Worm (Caenorhabditis elegans) whole organism, late embryonic: ENCODE data around the gene hrg-2.

Experiments used
- F13H6.1 ChIP-seq: sonication (generic microtip); optimal IDR thresholded peaks from 2 replicates; lab custom pipeline; 2016; ENCODE audit warnings: missing genetic modification characterization, missing compliant biosample characterization
- ama-1 ChIP-seq: fragments of 150-350 bp; optimal IDR thresholded peaks from 2 replicates; lab custom pipeline; 2014
- ceh-2 ChIP-seq: sonication (generic microtip); optimal IDR thresholded peaks from 2 replicates; lab custom pipeline; 2016; ENCODE audit warnings: missing genotype, missing genetic modification characterization, missing compliant biosample characterization
- dve-1 ChIP-seq: sonication (generic microtip); optimal IDR thresholded peaks from 2 replicates; lab custom pipeline; 2017; ENCODE audit warnings: antibody characterized with exemption, mild to moderate bottlenecking, missing genetic modification characterization, missing compliant biosample characterization
- ets-4 ChIP-seq: sonication (generic microtip); optimal IDR thresholded peaks from 2 replicates; lab custom pipeline; 2016; ENCODE audit warnings: missing genetic modification characterization, missing compliant biosample characterization
- hlh-15 ChIP-seq: sonication (generic microtip); optimal IDR thresholded peaks from 2 replicates; lab custom pipeline; 2016; ENCODE audit warnings: missing genetic modification characterization, missing compliant biosample characterization
- mec-3 ChIP-seq: sonication (generic microtip); optimal IDR thresholded peaks from 2 replicates; lab custom pipeline; 2016; ENCODE audit warnings: borderline replicate concordance, missing genetic modification characterization, missing compliant biosample characterization
- odd-2 ChIP-seq: sonication (generic microtip); optimal IDR thresholded peaks from 2 replicates; lab custom pipeline; 2017; ENCODE audit warnings: antibody characterized with exemption, mild to moderate bottlenecking, missing genetic modification characterization, missing compliant biosample characterization
- pag-3 ChIP-seq: sonication (generic microtip); optimal IDR thresholded peaks from 2 replicates; lab custom pipeline; 2016; ENCODE audit warnings: missing compliant biosample characterization, missing genetic modification characterization, borderline replicate concordance
- pha-4 ChIP-seq: fragments of 150-350 bp; optimal IDR thresholded peaks from 2 replicates; lab custom pipeline; 2018; ENCODE audit warnings: missing biosample characterization, missing genetic modification reagents, missing genetic modification characterization
- sox-4 ChIP-seq: sonication (generic microtip); optimal IDR thresholded peaks from 2 replicates; lab custom pipeline; 2017; ENCODE audit warnings: mild to moderate bottlenecking, missing genetic modification characterization, inconsistent platforms, missing compliant biosample characterization

DNA sequence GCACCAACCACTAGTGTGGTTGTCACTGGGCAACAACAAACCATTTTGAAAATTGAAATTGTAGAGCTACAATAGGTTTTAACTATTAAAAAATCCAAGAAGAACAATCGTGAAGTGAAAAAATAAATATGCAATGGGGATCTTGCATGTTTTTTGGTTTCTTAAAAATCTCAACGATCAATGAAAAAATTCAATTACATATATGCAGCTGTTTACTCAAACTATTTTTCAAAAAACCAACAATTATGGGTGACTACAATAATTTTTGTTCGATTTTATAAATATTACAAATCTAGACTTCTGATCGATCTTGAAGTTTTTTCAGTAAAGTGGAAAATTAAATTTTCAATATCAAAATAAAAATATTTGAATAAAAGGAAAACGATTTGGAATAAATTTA is 1.8 kb downstream of the hrg-2 start, which contains the start of gene cdr-4:
- TF ChIP-seq ceh-2 (tag; lab: Kevin White, UChicago): no peak
- TF ChIP-seq ets-4 (tag; lab: Kevin White, UChicago): no peak
- TF ChIP-seq odd-2 (tag; lab: Kevin White, UChicago): no peak
- no peak for TF ChIP-seq F13H6.1 (tag; lab: Kevin White, UChicago)
- no peak for TF ChIP-seq ama-1
- no peak for TF ChIP-seq dve-1 (tag; lab: Kevin White, UChicago)
- no peak for TF ChIP-seq hlh-15 (tag; lab: Kevin White, UChicago)
- no peak for TF ChIP-seq pha-4 (tag; lab: Kevin White, UChicago)
- no peak for TF ChIP-seq sox-4 (tag; lab: Kevin White, UChicago)
- no peak for TF ChIP-seq mec-3
- TF ChIP-seq pag-3 (tag; lab: Kevin White, UChicago): no peak
